Worm (Caenorhabditis elegans): Measurements from ENCODE around the gene M02E1.4.

DNA sequence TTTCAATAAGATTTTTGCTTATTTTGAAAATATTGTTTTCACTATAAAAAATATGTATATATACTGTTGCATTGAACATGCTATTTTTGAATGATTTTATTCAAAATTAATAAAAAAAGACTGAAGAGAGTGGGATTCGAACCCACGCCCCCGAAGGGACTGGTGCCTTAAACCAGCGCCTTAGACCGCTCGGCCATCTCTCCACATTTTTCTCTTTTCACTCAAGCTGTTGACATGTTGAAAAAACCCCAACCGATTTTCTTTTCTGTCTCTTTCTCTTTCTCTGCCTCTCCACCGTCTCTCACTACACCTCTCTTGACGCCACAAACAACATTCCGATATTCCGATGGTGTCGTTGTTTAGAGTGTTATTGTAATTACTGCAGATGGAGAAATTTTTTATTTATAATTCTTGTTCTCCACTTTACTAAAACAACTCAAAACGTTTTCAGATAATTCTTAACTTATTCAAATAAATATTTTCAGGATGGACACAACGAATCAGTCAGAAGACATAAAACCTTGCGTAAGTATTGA is 40.1 kb downstream of the M02E1.4 start, which contains the start of gene sor-3:
- TF ChIP-seq klf-2 (GFP tag; conservative IDR thresholded peaks at IDR 0.05), result peak; percentile 92
- TF ChIP-seq cog-1 (tag; optimal IDR thresholded peaks at IDR 0.05), result peak; percentile 83
- peak; percentile 91 for TF ChIP-seq flt-1 (GFP tag; IDR thresholded peaks at IDR 0.05)
- peak; percentile 69 for TF ChIP-seq med-1 (GFP tag; optimal IDR thresholded peaks at IDR 0.05; ENCODE audit: insufficient read depth)
- TF ChIP-seq T22C8.4 (GFP tag; IDR thresholded peaks at IDR 0.05), result peak; percentile 90
- peak; percentile 92 for TF ChIP-seq ztf-29 (GFP tag; IDR thresholded peaks at IDR 0.05)
- peak; percentile 95 for TF ChIP-seq tab-1 (GFP tag; IDR thresholded peaks at IDR 0.05)
- TF ChIP-seq ref-1 (GFP tag; conservative IDR thresholded peaks at IDR 0.05), result peak; percentile 84
